Fruit fly (Drosophila melanogaster) whole organism: ENCODE results near the gene loh.

Experiments
- Dll ChIP-seq: fragments of >200 bp; optimal IDR thresholded peaks from 2 replicates; lab custom pipeline; 2017
- pan ChIP-seq: fragments of >200 bp; optimal IDR thresholded peaks from 2 replicates; lab custom pipeline; 2017
- psq ChIP-seq: fragments of >200 bp; optimal IDR thresholded peaks from 2 replicates; lab custom pipeline; 2017
- usp ChIP-seq: fragments of >200 bp; optimal IDR thresholded peaks from 2 replicates; lab custom pipeline; 2017; ENCODE audit warnings: missing biosample characterization, missing genetic modification characterization, mixed read lengths

DNA sequence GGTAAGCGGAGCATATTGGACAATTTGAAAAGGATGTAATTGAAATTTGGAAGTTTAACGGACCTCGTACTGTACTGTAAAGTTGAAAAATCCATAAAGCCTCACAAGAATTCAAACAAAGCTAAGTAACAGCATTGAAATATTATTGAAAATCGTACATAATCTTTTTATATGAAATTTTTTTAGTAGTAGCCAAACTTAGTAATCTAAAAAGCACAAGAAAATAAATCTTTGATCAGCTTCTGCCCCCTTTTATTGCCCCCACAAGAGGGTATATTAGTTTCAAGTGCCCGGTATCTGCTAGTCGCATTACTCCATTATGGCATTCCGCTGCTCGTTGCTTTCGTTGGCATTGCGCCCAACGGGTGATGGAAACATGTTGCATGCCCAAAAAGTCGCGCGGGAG is 24.5 kb downstream of the loh start:
- TF ChIP-seq usp (GFP tag; lab: Kevin White, UChicago): no peak
- no peak for TF ChIP-seq pan
- no peak for TF ChIP-seq psq (lab: Kevin White, UChicago)
- TF ChIP-seq Dll (lab: Kevin White, UChicago): no peak
